Fruit fly (Drosophila melanogaster) whole organism, prepupa: Measurements from ENCODE around the gene CG18480.

Source experiments
- CG11294 ChIP-seq: fragments of 200-800 bp; sonication (Bioruptor generic); IDR thresholded peaks from 2 replicates; pipeline ENCODE4 v1.3.6; 2022; ENCODE audit warnings: missing biosample characterization, missing genetic modification characterization
- CG11762 ChIP-seq: fragments of 200-800 bp; sonication (Bioruptor generic); optimal IDR thresholded peaks from 3 replicates; lab custom pipeline; 2016; ENCODE audit warnings: missing biosample characterization, missing genetic modification characterization; ENCODE audit not compliant: insufficient read depth
- CG16779 ChIP-seq: fragments of 200-800 bp; sonication (Bioruptor generic); optimal IDR thresholded peaks from 3 replicates; lab custom pipeline; 2017; ENCODE audit warnings: missing biosample characterization, mild to moderate bottlenecking, missing genetic modification characterization
- CG32006 ChIP-seq: fragments of 200-800 bp; sonication (Bioruptor generic); optimal IDR thresholded peaks from 3 replicates; lab custom pipeline; 2017; ENCODE audit warnings: missing biosample characterization, mild to moderate bottlenecking, missing genetic modification characterization
- CG6792 ChIP-seq: fragments of 200-800 bp; sonication (Bioruptor generic); optimal IDR thresholded peaks from 3 replicates; lab custom pipeline; 2016; ENCODE audit warnings: missing biosample characterization, missing genetic modification characterization
- Ets21C ChIP-seq: fragments of 200-800 bp; sonication (Bioruptor generic); optimal IDR thresholded peaks from 3 replicates; lab custom pipeline; 2016; ENCODE audit warnings: missing biosample characterization, missing genetic modification characterization
- Gug ChIP-seq: fragments of 200-800 bp; sonication (Bioruptor generic); IDR thresholded peaks from 2 replicates; pipeline ENCODE4 v1.3.6; 2022; ENCODE audit warnings: missing biosample characterization, missing genetic modification characterization
- Hr38 ChIP-seq: sonication (Bioruptor generic); optimal IDR thresholded peaks from 2 replicates; lab custom pipeline; 2016; ENCODE audit warnings: missing biosample characterization, missing genetic modification characterization
- Hr39 ChIP-seq: fragments of 200-800 bp; sonication (Bioruptor generic); optimal IDR thresholded peaks from 2 replicates; lab custom pipeline; 2016; ENCODE audit warnings: missing biosample characterization, missing genetic modification characterization
- Sox102F ChIP-seq: fragments of 200-800 bp; sonication (Bioruptor generic); optimal IDR thresholded peaks from 2 replicates; lab custom pipeline; 2016; ENCODE audit warnings: missing biosample characterization, mild to moderate bottlenecking, missing genetic modification characterization
- Sox14 ChIP-seq: fragments of 200-800 bp; sonication (Bioruptor generic); optimal IDR thresholded peaks from 3 replicates; lab custom pipeline; 2016; ENCODE audit warnings: missing biosample characterization, missing genetic modification characterization
- achi ChIP-seq: fragments of 200-800 bp; sonication (Bioruptor generic); optimal IDR thresholded peaks from 3 replicates; lab custom pipeline; 2016; ENCODE audit warnings: missing biosample characterization, missing genetic modification characterization
- acj6 ChIP-seq: fragments of 200-800 bp; sonication (Bioruptor generic); optimal IDR thresholded peaks from 3 replicates; lab custom pipeline; 2016; ENCODE audit warnings: missing biosample characterization, missing genetic modification characterization
- fkh ChIP-seq: fragments of 200-800 bp; sonication (Bioruptor generic); optimal IDR thresholded peaks from 3 replicates; lab custom pipeline; 2017; ENCODE audit warnings: missing biosample characterization, mild to moderate bottlenecking, missing genetic modification characterization, moderate library complexity

DNA sequence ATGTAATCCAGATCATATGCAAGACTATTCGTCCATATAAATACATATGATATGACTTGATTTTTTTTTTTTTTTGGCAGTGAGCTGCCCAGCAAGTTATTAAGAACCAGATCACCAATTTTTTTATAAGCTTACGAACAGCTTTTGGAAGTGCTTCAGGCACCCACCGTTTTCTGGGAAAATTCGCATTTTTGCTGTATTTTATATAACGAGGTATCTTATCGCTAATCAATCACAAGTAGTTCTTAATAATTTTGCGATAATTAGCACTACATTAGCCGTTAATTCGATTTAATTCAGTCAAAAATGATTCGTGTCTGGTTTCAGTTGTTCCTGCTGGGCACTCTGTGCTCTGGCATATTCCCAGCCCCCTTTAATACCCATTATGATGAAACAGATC, 1.4 kb upstream of the CG18480 start, which contains the start of gene CG7631:
- no peak for TF ChIP-seq Sox14 (GFP tag; lab: Kevin White, UChicago)
- TF ChIP-seq Hr38 (GFP tag; lab: Kevin White, UChicago): no peak
- no peak for TF ChIP-seq CG11294
- no peak for TF ChIP-seq CG6792 (GFP tag; lab: Kevin White, UChicago)
- TF ChIP-seq acj6 (GFP tag; lab: Kevin White, UChicago): no peak
- no peak for TF ChIP-seq Ets21C
- TF ChIP-seq CG16779 (tag; lab: Kevin White, UChicago): no peak
- TF ChIP-seq fkh: no peak
- no peak for TF ChIP-seq Gug (GFP tag; lab: Robert Waterston, UW)
- no peak for TF ChIP-seq achi (GFP tag; lab: Kevin White, UChicago)
- no peak for TF ChIP-seq Hr39 (GFP tag; lab: Kevin White, UChicago)
- TF ChIP-seq Sox102F (GFP tag; lab: Kevin White, UChicago): no peak
- no peak for TF ChIP-seq CG11762 (GFP tag; lab: Kevin White, UChicago)
- TF ChIP-seq CG32006 (GFP tag; lab: Kevin White, UChicago): no peak
